Worm (Caenorhabditis elegans): ENCODE measurements around the gene C05E4.12.

Gene C05E4.12

DNA sequence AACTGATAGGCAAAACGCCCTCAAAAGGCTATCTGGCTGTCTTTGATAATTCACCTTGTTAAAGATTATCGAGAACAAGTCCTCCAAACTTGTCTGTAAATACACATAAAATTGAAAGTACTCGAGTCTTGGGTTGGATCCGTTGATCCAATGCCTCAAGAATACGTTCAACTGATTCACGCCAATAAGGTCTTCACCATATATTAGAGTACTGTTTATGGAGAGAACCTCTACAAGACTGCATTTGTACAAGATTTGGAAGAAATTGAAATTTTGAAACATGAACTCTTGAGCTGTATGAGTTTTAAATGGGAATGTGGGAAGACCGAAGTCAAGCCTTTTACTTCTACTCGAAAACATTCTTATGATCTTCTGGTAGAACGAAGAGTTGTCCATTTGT, 38.9 kb downstream of the C05E4.12 start:
- TF ChIP-seq ZK185.1 (tag; optimal IDR thresholded peaks at IDR 0.05; ENCODE audit: poor library complexity, severe bottlenecking) (no peak), mes-4 (tag; optimal IDR thresholded peaks at IDR 0.05) (no peak), dpl-1 (GFP tag; optimal IDR thresholded peaks at IDR 0.05) (no peak), F10E7.11 (tag; optimal IDR thresholded peaks at IDR 0.05) (no peak), repo-1 (tag; optimal IDR thresholded peaks at IDR 0.05) (no peak)

DNA sequence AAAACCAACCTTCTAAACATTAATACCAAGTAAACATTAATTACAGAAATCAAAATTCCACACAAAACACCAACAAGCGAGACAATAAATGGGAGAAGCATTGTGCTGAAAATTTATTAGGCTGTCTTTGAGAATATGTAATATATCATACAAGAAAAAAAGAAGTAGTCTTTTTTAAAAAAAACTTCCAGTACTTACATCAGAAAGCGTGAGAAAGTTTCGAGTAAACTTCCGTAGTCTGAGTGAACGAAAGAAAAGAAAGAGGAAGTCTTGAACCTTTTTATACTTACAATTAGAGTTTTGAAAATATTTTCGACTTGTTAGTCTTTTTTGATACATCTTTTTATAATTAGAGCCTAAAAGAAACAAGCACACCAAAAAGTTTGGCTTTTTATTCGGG, 42.1 kb downstream of the C05E4.12 start, which contains the start of gene srbc-40:
TSS of gene srbc-40 (minus strand) at position 101 of the 400 bp plus-strand sequence.
- TF ChIP-seq ceh-79 (tag; optimal IDR thresholded peaks at IDR 0.05), result no peak
- no peak for TF ChIP-seq hrde-1 (tag; optimal IDR thresholded peaks at IDR 0.05; ENCODE audit: borderline replicate concordance)
- no peak for TF ChIP-seq unc-62 (GFP tag; optimal IDR thresholded peaks at IDR 0.05)
- no peak for TF ChIP-seq nhr-27 (tag; optimal IDR thresholded peaks at IDR 0.05)
- TF ChIP-seq mxl-1 (tag; optimal IDR thresholded peaks at IDR 0.05), result no peak
- no peak for TF ChIP-seq hlh-26 (GFP tag; conservative IDR thresholded peaks at IDR 0.05)

DNA sequence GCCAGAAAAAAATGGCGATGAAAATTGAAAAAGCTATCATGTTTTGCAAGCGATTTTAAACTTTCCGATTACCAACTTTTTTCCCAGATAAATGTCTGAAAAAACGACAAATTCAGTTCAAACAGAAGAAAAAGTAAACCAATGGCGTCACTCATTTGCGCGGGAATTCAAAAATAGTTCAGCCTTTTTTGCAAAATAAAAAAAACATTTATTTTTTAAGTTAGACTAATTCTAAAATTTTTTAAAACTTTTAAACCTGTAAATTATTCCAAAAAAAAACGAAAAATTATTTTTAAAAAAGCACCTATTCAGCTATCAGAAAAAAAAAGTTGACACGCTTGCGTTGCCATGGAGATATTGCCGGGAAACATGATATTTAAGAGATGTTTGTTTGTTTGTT, 48.9 kb downstream of the C05E4.12 start, which contains the start of gene cyp-33C11:
TSS of gene cyp-33C11 (minus strand) at position 101 of the 400 bp plus-strand sequence.
- TF ChIP-seq lsl-1 (GFP tag; optimal IDR thresholded peaks at IDR 0.05) (no peak), snpc-3.4 (tag; optimal IDR thresholded peaks at IDR 0.05) (no peak), ztf-26 (tag; optimal IDR thresholded peaks at IDR 0.05) (no peak), attf-3 (GFP tag; conservative IDR thresholded peaks at IDR 0.05) (no peak), madf-8 (GFP tag; conservative IDR thresholded peaks at IDR 0.05) (no peak), Y95B8A.8 (GFP tag; IDR thresholded peaks at IDR 0.05) (no peak), dpl-1 (GFP tag; optimal IDR thresholded peaks at IDR 0.05) (no peak), pha-4 (tag; optimal IDR thresholded peaks at IDR 0.05) (no peak), rcor-1 (GFP tag; IDR thresholded peaks at IDR 0.05) (no peak), hlh-26 (GFP tag; conservative IDR thresholded peaks at IDR 0.05) (no peak), ekl-4 (GFP tag; IDR thresholded peaks at IDR 0.05) (no peak)
